Comparison of ENCODE assay signal across 5 fruit fly cellular contexts in genomic region chr3R:17603717-17604116, dm6.
TF ChIP-seq lines count a peak whose summit lies in the region.

No protein-coding gene starts in this region.

- TF ChIP-seq CTCF in whole organism, embryonic (GFP tag; optimal IDR thresholded peaks at IDR 0.05; lab: Kevin White, UChicago) = peak; percentile 74

TF ChIP-seq in whole organism, adult, 20 proteins besides CTCF, POLR2A, EP300 and RAD21:
- TF ChIP-seq cic (GFP tag; optimal IDR thresholded peaks at IDR 0.05; lab: Kevin White, UChicago) (no peak), Mnt (GFP tag; optimal IDR thresholded peaks at IDR 0.05; lab: Kevin White, UChicago) (peak; percentile 59), tj (GFP tag; optimal IDR thresholded peaks at IDR 0.05; lab: Kevin White, UChicago) (peak; percentile 6)

TF ChIP-seq in whole organism, embryonic, 481 proteins besides CTCF, POLR2A, EP300 and RAD21 (continues in another document):
- TF ChIP-seq klu (GFP tag; IDR thresholded peaks at IDR 0.05; lab: Robert Waterston, UW) = no peak
- TF ChIP-seq crp (GFP tag; optimal IDR thresholded peaks at IDR 0.05; lab: Kevin White, UChicago) = no peak
- no peak for TF ChIP-seq CG2889 (GFP tag; IDR thresholded peaks at IDR 0.05; lab: Robert Waterston, UW)
- TF ChIP-seq CG16813 (GFP tag; IDR thresholded peaks at IDR 0.05; lab: Robert Waterston, UW; ENCODE audit: partially characterized antibody) = peak; percentile 11; the same call in 1 of the 3 replicates
- TF ChIP-seq CG11247 (GFP tag; IDR thresholded peaks at IDR 0.05; lab: Robert Waterston, UW) = no peak
- TF ChIP-seq MESR4 (GFP tag; optimal IDR thresholded peaks at IDR 0.05; lab: Kevin White, UChicago) = no peak
- TF ChIP-seq CG10147 (GFP tag; optimal IDR thresholded peaks at IDR 0.05; lab: Kevin White, UChicago) = no peak
- TF ChIP-seq CG5953 (GFP tag; IDR thresholded peaks at IDR 0.05; lab: Robert Waterston, UW) = no peak
- TF ChIP-seq grau (tag; optimal IDR thresholded peaks at IDR 0.05; lab: Kevin White, UChicago) = no peak
- no peak for TF ChIP-seq vfl (GFP tag; optimal IDR thresholded peaks at IDR 0.05; lab: Kevin White, UChicago)
- no peak for TF ChIP-seq CG2199 (GFP tag; IDR thresholded peaks at IDR 0.05; lab: Robert Waterston, UW)
- no peak for TF ChIP-seq Sin3A (optimal IDR thresholded peaks at IDR 0.05; lab: Kevin White, UChicago)
- no peak for TF ChIP-seq CG6854 (GFP tag; optimal IDR thresholded peaks at IDR 0.05; lab: Kevin White, UChicago)
- TF ChIP-seq vnd (GFP tag; IDR thresholded peaks at IDR 0.05; lab: Robert Waterston, UW; ENCODE audit: partially characterized antibody) = no peak
- no peak for TF ChIP-seq Drgx (GFP tag; IDR thresholded peaks at IDR 0.05; lab: Robert Waterston, UW)
- TF ChIP-seq Lpt (GFP tag; optimal IDR thresholded peaks at IDR 0.05; lab: Kevin White, UChicago) = no peak
- TF ChIP-seq Hmx (GFP tag; optimal IDR thresholded peaks at IDR 0.05; lab: Kevin White, UChicago) = no peak
- no peak for TF ChIP-seq bcd (GFP tag; optimal IDR thresholded peaks at IDR 0.05; lab: Kevin White, UChicago)
- no peak for TF ChIP-seq CG11504 (tag; optimal IDR thresholded peaks at IDR 0.05; lab: Kevin White, UChicago)
- TF ChIP-seq CG34376 (GFP tag; optimal IDR thresholded peaks at IDR 0.05; lab: Kevin White, UChicago) = no peak
- TF ChIP-seq Dip3 (GFP tag; optimal IDR thresholded peaks at IDR 0.05; lab: Kevin White, UChicago) = no peak
- TF ChIP-seq vvl (GFP tag; IDR thresholded peaks at IDR 0.05; lab: Robert Waterston, UW) = peak; percentile 41
- TF ChIP-seq Mad (GFP tag; optimal IDR thresholded peaks at IDR 0.05; lab: Kevin White, UChicago) = no peak

TF ChIP-seq in whole organism, prepupa, 60 proteins besides CTCF, POLR2A, EP300 and RAD21:
- TF ChIP-seq vri (GFP tag; optimal IDR thresholded peaks at IDR 0.05; lab: Kevin White, UChicago) (peak; percentile 25), CG31627 (GFP tag; optimal IDR thresholded peaks at IDR 0.05; lab: Kevin White, UChicago) (no peak)
TF ChIP-seq in whole organism, prepupa: peak in this region for 1.

TF ChIP-seq in whole organism, pupa, 21 proteins besides CTCF, POLR2A, EP300 and RAD21:
- TF ChIP-seq fd96Ca (GFP tag; IDR thresholded peaks at IDR 0.05; lab: Robert Waterston, UW) = no peak
- no peak for TF ChIP-seq EcR (GFP tag; optimal IDR thresholded peaks at IDR 0.05; lab: Kevin White, UChicago)
- no peak for TF ChIP-seq CG8159 (tag; optimal IDR thresholded peaks at IDR 0.05; lab: Kevin White, UChicago)
- TF ChIP-seq D1 (tag; optimal IDR thresholded peaks at IDR 0.05; lab: Kevin White, UChicago) = peak; percentile 11

TF ChIP-seq in whole organism, wandering third instar larva, 38 proteins besides CTCF, POLR2A, EP300 and RAD21:
- TF ChIP-seq Hr83 (GFP tag; optimal IDR thresholded peaks at IDR 0.05; lab: Kevin White, UChicago; ENCODE audit: poor library complexity, severe bottlenecking) (no peak), Vsx2 (GFP tag; optimal IDR thresholded peaks at IDR 0.05; lab: Kevin White, UChicago; ENCODE audit: partially characterized antibody) (peak; percentile 80), ey (GFP tag; optimal IDR thresholded peaks at IDR 0.05; lab: Kevin White, UChicago) (no peak)
